Worm (Caenorhabditis elegans) whole organism, L4 larva: ENCODE data around the gene T04C12.7.

Experiments
- F10B5.3 ChIP-seq: sonication (generic microtip); optimal IDR thresholded peaks from 2 replicates; lab custom pipeline; 2016; ENCODE audit warnings: mild to moderate bottlenecking, missing genetic modification characterization, missing compliant biosample characterization
- F44E2.7 ChIP-seq: fragments of 200-800 bp; sonication (Bioruptor generic); IDR thresholded peaks from 2 replicates; pipeline ENCODE4 v2.1.2; 2022; ENCODE audit warnings: missing genetic modification characterization, missing compliant biosample characterization
- F49E8.2 ChIP-seq: sonication (generic microtip); optimal IDR thresholded peaks from 2 replicates; lab custom pipeline; 2016; ENCODE audit warnings: missing compliant biosample characterization, mild to moderate bottlenecking, missing genetic modification characterization, borderline replicate concordance
- Y105C5A.15 ChIP-seq: fragments of 200-800 bp; sonication (Bioruptor generic); IDR thresholded peaks from 2 replicates; pipeline ENCODE4 v1.3.6; 2022; ENCODE audit warnings: missing genetic modification characterization, missing compliant biosample characterization
- Y48G9A.11 ChIP-seq: fragments of 200-800 bp; sonication (Bioruptor generic); IDR thresholded peaks from 2 replicates; pipeline ENCODE4 v1.3.6; 2022; ENCODE audit warnings: missing genetic modification reagents, missing genetic modification characterization, missing compliant biosample characterization
- Y75B8A.6 ChIP-seq: fragments of 200-800 bp; sonication (Bioruptor generic); IDR thresholded peaks from 2 replicates; pipeline ENCODE4 v1.3.6; 2022; ENCODE audit warnings: missing genetic modification reagents, missing genetic modification characterization, missing compliant biosample characterization
- ZK337.2 ChIP-seq: fragments of 200-800 bp; sonication (Bioruptor generic); IDR thresholded peaks from 2 replicates; pipeline ENCODE4 v1.3.6; 2022; ENCODE audit warnings: missing genetic modification reagents, missing genetic modification characterization, missing compliant biosample characterization
- ZK546.5 ChIP-seq, 2 experiments: sonication (generic microtip); optimal IDR thresholded peaks; 2 replicates each; lab custom pipeline; 2017; ENCODE audit warnings: missing biosample characterization in 2 of 2, missing genetic modification characterization in 2 of 2
- aha-1 ChIP-seq: fragments of 150-350 bp; peaks from one replicate; lab custom pipeline; 2014; ENCODE audit warnings: missing biosample characterization, missing genetic modification characterization
- aly-2 ChIP-seq: sonication (generic microtip); optimal IDR thresholded peaks from 2 replicates; lab custom pipeline; 2018; ENCODE audit warnings: missing biosample characterization, missing genetic modification characterization
- arid-1 ChIP-seq: fragments of 200-800 bp; sonication (Bioruptor generic); conservative IDR thresholded peaks from 2 replicates; pipeline ENCODE4 v1.3.6; 2022; ENCODE audit warnings: missing genetic modification reagents, missing genetic modification characterization, missing compliant biosample characterization
- attf-4 ChIP-seq: sonication (generic microtip); optimal IDR thresholded peaks from 3 replicates; lab custom pipeline; 2017; ENCODE audit warnings: missing biosample characterization, missing genetic modification characterization
- ceh-32 ChIP-seq: sonication (generic microtip); optimal IDR thresholded peaks from 2 replicates; lab custom pipeline; 2016; ENCODE audit warnings: mild to moderate bottlenecking, missing genetic modification characterization, missing compliant biosample characterization; ENCODE audit not compliant: poor library complexity
- ceh-44 ChIP-seq: fragments of 200-800 bp; sonication (Bioruptor generic); IDR thresholded peaks from 2 replicates; pipeline ENCODE4 v1.3.6; 2022; ENCODE audit warnings: missing genetic modification reagents, missing genetic modification characterization, missing compliant biosample characterization
- daf-12 ChIP-seq: fragments of 150-350 bp; optimal IDR thresholded peaks from 2 replicates; lab custom pipeline; 2014; ENCODE audit warnings: missing biosample characterization, missing genetic modification reagents, missing genetic modification characterization
- daf-8 ChIP-seq: fragments of 200-800 bp; sonication (Bioruptor generic); IDR thresholded peaks from 2 replicates; pipeline ENCODE4 v1.3.6; 2022; ENCODE audit warnings: missing genetic modification characterization, missing compliant biosample characterization
- dmd-6 ChIP-seq: fragments of 200-800 bp; sonication (Bioruptor generic); IDR thresholded peaks from 2 replicates; pipeline ENCODE4 v1.3.6; 2022; ENCODE audit warnings: missing genetic modification reagents, missing genetic modification characterization, missing compliant biosample characterization
- duxl-1 ChIP-seq: sonication (generic microtip); optimal IDR thresholded peaks from 2 replicates; lab custom pipeline; 2016; ENCODE audit warnings: mild to moderate bottlenecking, missing genetic modification characterization, moderate library complexity, missing compliant biosample characterization; ENCODE audit not compliant: poor library complexity
- hlh-30 ChIP-seq: sonication (generic microtip); optimal IDR thresholded peaks from 2 replicates; lab custom pipeline; 2017; ENCODE audit warnings: antibody characterized with exemption, mild to moderate bottlenecking, missing genetic modification characterization, missing compliant biosample characterization; ENCODE audit not compliant: insufficient read depth
- lim-7 ChIP-seq: fragments of 200-800 bp; sonication (Bioruptor generic); IDR thresholded peaks from 2 replicates; pipeline ENCODE4 v1.3.6; 2022; ENCODE audit warnings: missing genetic modification characterization, missing compliant biosample characterization
- lin-38 ChIP-seq: fragments of 200-800 bp; sonication (Bioruptor generic); IDR thresholded peaks from 2 replicates; pipeline ENCODE4 v1.3.6; 2022; ENCODE audit warnings: missing genetic modification reagents, missing genetic modification characterization, missing compliant biosample characterization
- lin-39 ChIP-seq: fragments of 150-350 bp; optimal IDR thresholded peaks from 2 replicates; lab custom pipeline; 2014; ENCODE audit warnings: missing biosample characterization, missing genetic modification reagents, missing genetic modification characterization
- lir-3 ChIP-seq: sonication (generic microtip); optimal IDR thresholded peaks from 2 replicates; lab custom pipeline; 2016; ENCODE audit warnings: mild to moderate bottlenecking, missing genetic modification characterization, missing compliant biosample characterization
- lsy-2 ChIP-seq, 2 experiments: fragments of 150-350 bp in 1 of 2; sonication (generic microtip) in 1 of 2; optimal IDR thresholded peaks; 2 replicates each; lab custom pipeline; 2014 to 2017; ENCODE audit warnings: missing biosample characterization in 2 of 2, missing genetic modification characterization in 2 of 2
- madf-5 ChIP-seq, 2 experiments: fragments of 200-800 bp; sonication (Bioruptor generic); IDR thresholded peaks; 2 replicates each; pipeline ENCODE4 v1.3.6; 2022; ENCODE audit warnings: missing compliant biosample characterization in 2 of 2, missing genetic modification characterization in 2 of 2
- mdt-29 ChIP-seq: fragments of 200-800 bp; sonication (Bioruptor generic); IDR thresholded peaks from 2 replicates; pipeline ENCODE4 v1.3.6; 2022; ENCODE audit warnings: missing genetic modification reagents, missing genetic modification characterization, missing compliant biosample characterization
- mes-2 ChIP-seq: sonication (generic microtip); optimal IDR thresholded peaks from 2 replicates; lab custom pipeline; 2016; ENCODE audit warnings: missing genotype, mild to moderate bottlenecking, missing genetic modification characterization, missing compliant biosample characterization; ENCODE audit not compliant: poor library complexity, severe bottlenecking
- mxl-2 ChIP-seq: fragments of 200-800 bp; sonication (Bioruptor generic); conservative IDR thresholded peaks from 2 replicates; pipeline ENCODE4 v1.3.6; 2022; ENCODE audit warnings: missing genetic modification reagents, missing genetic modification characterization, missing compliant biosample characterization
- mxl-3 ChIP-seq: fragments of 200-800 bp; sonication (Bioruptor generic); optimal IDR thresholded peaks from 2 replicates; lab custom pipeline; 2018; ENCODE audit warnings: mild to moderate bottlenecking, missing genetic modification characterization, missing compliant biosample characterization
- nhr-10 ChIP-seq: fragments of 150-350 bp; optimal IDR thresholded peaks from 2 replicates; lab custom pipeline; 2014; ENCODE audit warnings: missing biosample characterization, missing genetic modification characterization
- nhr-11 ChIP-seq: fragments of 150-350 bp; optimal IDR thresholded peaks from 2 replicates; lab custom pipeline; 2014; ENCODE audit warnings: missing biosample characterization, missing genetic modification characterization
- nhr-111 ChIP-seq: fragments of 200-800 bp; sonication (Bioruptor generic); optimal IDR thresholded peaks from 2 replicates; lab custom pipeline; 2018; ENCODE audit warnings: mild to moderate bottlenecking, missing genetic modification characterization, missing compliant biosample characterization
- nhr-25 ChIP-seq: sonication (generic microtip); optimal IDR thresholded peaks from 2 replicates; lab custom pipeline; 2017; ENCODE audit warnings: missing genetic modification characterization, mild to moderate bottlenecking, missing compliant biosample characterization, antibody characterized with exemption, moderate library complexity, borderline replicate concordance; ENCODE audit not compliant: insufficient read depth
- nhr-28 ChIP-seq: fragments of 150-350 bp; optimal IDR thresholded peaks from 2 replicates; lab custom pipeline; 2014; ENCODE audit warnings: missing biosample characterization, missing genetic modification characterization
- nhr-41 ChIP-seq: fragments of 200-800 bp; sonication (Bioruptor generic); IDR thresholded peaks from 2 replicates; pipeline ENCODE4 v1.3.6; 2022; ENCODE audit warnings: missing genetic modification reagents, missing genetic modification characterization, missing compliant biosample characterization
- nhr-48 ChIP-seq: sonication (generic microtip); optimal IDR thresholded peaks from 2 replicates; lab custom pipeline; 2016; ENCODE audit warnings: mild to moderate bottlenecking, missing genetic modification characterization, missing compliant biosample characterization
- nhr-6 ChIP-seq: fragments of 150-350 bp; optimal IDR thresholded peaks from 2 replicates; lab custom pipeline; 2014; ENCODE audit warnings: missing biosample characterization, missing genetic modification characterization
- nhr-76 ChIP-seq: fragments of 150-350 bp; optimal IDR thresholded peaks from 2 replicates; lab custom pipeline; 2014; ENCODE audit warnings: missing biosample characterization, missing genetic modification characterization
- nhr-77 ChIP-seq: fragments of 150-350 bp; optimal IDR thresholded peaks from 2 replicates; lab custom pipeline; 2014; ENCODE audit warnings: missing biosample characterization, missing genetic modification characterization
- php-3 ChIP-seq: fragments of 200-800 bp; sonication (Bioruptor generic); IDR thresholded peaks from 2 replicates; pipeline ENCODE4 v1.3.6; 2022; ENCODE audit warnings: missing genetic modification reagents, missing genetic modification characterization, missing compliant biosample characterization
- skn-1 ChIP-seq: fragments of 150-350 bp; optimal IDR thresholded peaks from 2 replicates; lab custom pipeline; 2014; ENCODE audit warnings: missing biosample characterization, missing genetic modification characterization
- spr-1 ChIP-seq: sonication (generic microtip); optimal IDR thresholded peaks from 2 replicates; lab custom pipeline; 2016; ENCODE audit warnings: mild to moderate bottlenecking, missing genetic modification characterization, missing compliant biosample characterization
- spr-3 ChIP-seq: fragments of 200-800 bp; sonication (Bioruptor generic); optimal IDR thresholded peaks from 2 replicates; lab custom pipeline; 2018; ENCODE audit warnings: mild to moderate bottlenecking, missing genetic modification characterization, missing compliant biosample characterization
- tra-1 ChIP-seq: fragments of 200-800 bp; sonication (Bioruptor generic); IDR thresholded peaks from 2 replicates; pipeline ENCODE4 v1.3.6; 2022; ENCODE audit warnings: missing genetic modification reagents, missing genetic modification characterization, missing compliant biosample characterization
- unc-62 ChIP-seq, 3 experiments: fragments of 150-350 bp in 1 of 3; sonication (generic microtip); optimal IDR thresholded peaks in 2 of 3; peaks in 1 of 3; 1 replicate in 1 of 3; 2 replicates in 2 of 3; lab custom pipeline; 2014 to 2017; ENCODE audit warnings: missing biosample characterization in 3 of 3, missing genetic modification characterization in 3 of 3, missing genetic modification reagents in 3 of 3, missing genotype in 1 of 3
- vab-7 ChIP-seq: fragments of 200-800 bp; sonication (Bioruptor generic); IDR thresholded peaks from 2 replicates; pipeline ENCODE4 v1.3.6; 2022; ENCODE audit warnings: missing genetic modification reagents, missing genetic modification characterization, missing compliant biosample characterization
- zag-1 ChIP-seq: fragments of 150-350 bp; optimal IDR thresholded peaks from 2 replicates; lab custom pipeline; 2014; ENCODE audit warnings: missing biosample characterization, missing genetic modification characterization
- zip-11 ChIP-seq: fragments of 200-800 bp; sonication (Bioruptor generic); IDR thresholded peaks from 2 replicates; pipeline ENCODE4 v1.3.6; 2022; ENCODE audit warnings: missing genetic modification characterization, missing compliant biosample characterization
- ztf-11 ChIP-seq: fragments of 150-350 bp; optimal IDR thresholded peaks from 2 replicates; lab custom pipeline; 2014; ENCODE audit warnings: missing biosample characterization, missing genetic modification characterization
- ztf-7 ChIP-seq: fragments of 150-350 bp; optimal IDR thresholded peaks from 2 replicates; lab custom pipeline; 2014; ENCODE audit warnings: missing biosample characterization, missing genetic modification characterization

The T04C12.7 gene

ce11 chrV:11078104-11078724, 24.3 kb downstream of the T04C12.7 start, which contains the start of gene act-2 (continued):
- TF ChIP-seq F49E8.2 (tag; lab: Kevin White, UChicago) (no peak), spr-3 (GFP tag; lab: Kevin White, UChicago) (no peak), lin-38 (peak; percentile 94), mdt-29 (GFP tag; lab: Robert Waterston, UW) (0 out of 2 replicates have a peak, but pooled peaks have one; percentile 32), lsy-2 (tag; optimal IDR thresholded peaks at IDR 0.05; lab: Kevin White, UChicago) (peak in 1 of 2 experiments; percentile 84), ztf-11 (tag; lab: Kevin White, UChicago) (no peak), ceh-32 (tag; lab: Kevin White, UChicago) (no peak), lir-3 (tag; lab: Kevin White, UChicago) (no peak), nhr-11 (tag; lab: Kevin White, UChicago) (peak; percentile 45), skn-1 (tag; lab: Kevin White, UChicago) (no peak), lim-7 (GFP tag; lab: Robert Waterston, UW) (no peak), mxl-3 (GFP tag; lab: Kevin White, UChicago) (peak; percentile 84), ztf-7 (tag; lab: Kevin White, UChicago) (no peak), duxl-1 (tag; lab: Kevin White, UChicago) (peak; percentile 10), zag-1 (tag; lab: Kevin White, UChicago) (no peak), ZK337.2 (GFP tag; lab: Robert Waterston, UW) (no peak), aly-2 (tag; lab: Kevin White, UChicago) (no peak), lin-39 (no peak), aha-1 (tag; lab: Kevin White, UChicago) (peak; percentile 97), nhr-10 (no peak), dmd-6 (GFP tag; lab: Robert Waterston, UW) (peak; percentile 57), nhr-111 (GFP tag; lab: Kevin White, UChicago) (no peak), nhr-41 (no peak), arid-1 (GFP tag; lab: Robert Waterston, UW) (no peak), unc-62 (GFP tag; optimal IDR thresholded peaks at IDR 0.05 in 1 of 2; lab: Kevin White, UChicago) (no peak), unc-62 (tag; optimal IDR thresholded peaks at IDR 0.05; lab: Kevin White, UChicago) (no peak), ZK546.5 (tag; optimal IDR thresholded peaks at IDR 0.05; lab: Kevin White, UChicago) (no peak), Y48G9A.11 (0 out of 2 replicates have a peak, but pooled peaks have one; percentile 42), F10B5.3 (no peak), daf-12 (no peak), zip-11 (GFP tag; lab: Robert Waterston, UW) (no peak), nhr-48 (tag; lab: Kevin White, UChicago) (no peak), daf-8 (no peak), F44E2.7 (no peak), vab-7 (GFP tag; lab: Robert Waterston, UW) (peak; percentile 42; the same call in 1 of the 2 replicates), nhr-25 (tag; lab: Kevin White, UChicago) (peak; percentile 89), attf-4 (tag; lab: Kevin White, UChicago) (no peak), hlh-30 (tag; lab: Kevin White, UChicago) (peak; percentile 88), Y75B8A.6 (GFP tag; lab: Robert Waterston, UW) (no peak), nhr-76 (tag; lab: Kevin White, UChicago) (no peak), php-3 (GFP tag; lab: Robert Waterston, UW) (no peak), spr-1 (tag; lab: Kevin White, UChicago) (peak; percentile 37), nhr-28 (tag; lab: Kevin White, UChicago) (peak; percentile 55), mes-2 (tag; lab: Kevin White, UChicago) (peak; percentile 76), tra-1 (GFP tag; lab: Robert Waterston, UW) (0 out of 2 replicates have a peak, but pooled peaks have one; percentile 45), nhr-77 (peak; percentile 32), ceh-44 (no peak), nhr-6 (tag; lab: Kevin White, UChicago) (peak; percentile 61), madf-5 (GFP tag; IDR thresholded peaks at IDR 0.05; lab: Robert Waterston, UW) (no peak), mxl-2 (no peak), Y105C5A.15 (no peak)
